Worm (Caenorhabditis elegans) whole organism, L2 larva: Measurements from ENCODE around the gene pod-2.

Experiments
- ama-1 ChIP-seq: fragments of 150-350 bp; optimal IDR thresholded peaks from 2 replicates; lab custom pipeline; 2018; ENCODE audit warnings: inconsistent platforms
- ceh-82 ChIP-seq: fragments of 150-350 bp; optimal IDR thresholded peaks from 2 replicates; lab custom pipeline; 2014; ENCODE audit warnings: missing biosample characterization, missing genetic modification characterization
- lin-39 ChIP-seq: fragments of 150-350 bp; optimal IDR thresholded peaks from 2 replicates; lab custom pipeline; 2014; ENCODE audit warnings: missing biosample characterization, missing genetic modification reagents, missing genetic modification characterization
- mdl-1 ChIP-seq, 2 experiments: fragments of 150-350 bp in 1 of 2; sonication (generic microtip) in 1 of 2; optimal IDR thresholded peaks; 2 replicates each; lab custom pipeline; 2017; ENCODE audit warnings: missing biosample characterization in 2 of 2, missing genetic modification characterization in 2 of 2
- nhr-11 ChIP-seq: fragments of 150-350 bp; optimal IDR thresholded peaks from 2 replicates; lab custom pipeline; 2014; ENCODE audit warnings: missing biosample characterization, missing genetic modification characterization
- nhr-237 ChIP-seq: fragments of 150-350 bp; optimal IDR thresholded peaks from 2 replicates; lab custom pipeline; 2014; ENCODE audit warnings: missing biosample characterization, missing genetic modification characterization
- nhr-25 ChIP-seq: fragments of 150-350 bp; sonication (generic microtip); optimal IDR thresholded peaks from 3 replicates; lab custom pipeline; 2014; ENCODE audit warnings: missing biosample characterization, missing genetic modification characterization
- sma-3 ChIP-seq: sonication (generic microtip); optimal IDR thresholded peaks from 2 replicates; lab custom pipeline; 2016; ENCODE audit warnings: missing genetic modification reagents, missing genetic modification characterization, missing compliant biosample characterization
- snpc-4 ChIP-seq: fragments of 150-350 bp; optimal IDR thresholded peaks from 2 replicates; lab custom pipeline; 2014; ENCODE audit warnings: missing biosample characterization, missing genetic modification characterization
- zag-1 ChIP-seq: fragments of 150-350 bp; optimal IDR thresholded peaks from 2 replicates; lab custom pipeline; 2014; ENCODE audit warnings: missing biosample characterization, missing genetic modification characterization

DNA sequence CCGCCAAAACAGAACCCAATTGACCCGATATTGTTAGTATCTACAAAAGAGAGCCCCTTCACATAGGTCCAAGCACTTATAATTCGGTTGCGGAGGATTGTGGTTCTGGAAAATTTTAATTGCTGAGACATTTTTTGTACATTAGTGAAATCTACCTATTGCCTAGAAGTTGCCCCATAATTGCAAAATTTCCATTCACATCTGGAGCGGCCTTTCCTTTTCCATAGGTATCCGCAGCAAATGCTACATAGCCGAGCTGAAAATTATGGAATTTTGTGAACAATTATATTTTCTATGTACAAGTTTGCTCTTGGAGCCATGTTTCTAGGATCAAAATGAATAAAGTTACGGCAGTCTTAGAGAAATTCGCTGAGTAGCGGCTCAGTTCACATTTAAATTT is 34.3 kb downstream of the pod-2 start:
- TF ChIP-seq ama-1 (no peak), mdl-1 (tag; optimal IDR thresholded peaks at IDR 0.05; lab: Kevin White, UChicago) (no peak), zag-1 (tag; lab: Kevin White, UChicago) (no peak), nhr-237 (no peak), ceh-82 (no peak), nhr-25 (tag; lab: Kevin White, UChicago) (no peak), nhr-11 (tag; lab: Kevin White, UChicago) (no peak), sma-3 (GFP tag; lab: Kevin White, UChicago) (no peak), lin-39 (no peak), snpc-4 (tag; lab: Kevin White, UChicago) (no peak)
